Fruit fly (Drosophila melanogaster) whole organism, embryonic: Measurements from ENCODE around the gene CG31988.

Experiments
- Adf1 ChIP-seq: fragments of 200-800 bp; sonication (Bioruptor generic); IDR thresholded peaks from 2 replicates; pipeline ENCODE4 v1.3.6; 2022; ENCODE audit warnings: missing biosample characterization, missing genetic modification characterization
- Aef1 ChIP-seq: fragments of 200-800 bp; sonication (Bioruptor generic); IDR thresholded peaks from 3 replicates; pipeline ENCODE4 v1.3.6; 2022; ENCODE audit warnings: missing biosample characterization, missing genetic modification characterization
- Atf3 ChIP-seq: fragments of 200-800 bp; sonication (Bioruptor generic); optimal IDR thresholded peaks from 3 replicates; lab custom pipeline; 2016; ENCODE audit warnings: missing biosample characterization, missing genetic modification characterization
- CG12299 ChIP-seq: fragments of 200-800 bp; sonication (Bioruptor generic); optimal IDR thresholded peaks from 2 replicates; lab custom pipeline; 2018; ENCODE audit warnings: missing biosample characterization, mild to moderate bottlenecking, missing genetic modification characterization
- CG32772 ChIP-seq: fragments of 200-800 bp; sonication (Bioruptor generic); IDR thresholded peaks from 2 replicates; pipeline ENCODE4 v1.3.6; 2022; ENCODE audit warnings: missing biosample characterization, missing genetic modification characterization
- Camta ChIP-seq: fragments of 200-800 bp; sonication (Bioruptor generic); optimal IDR thresholded peaks from 2 replicates; lab custom pipeline; 2016; ENCODE audit warnings: missing biosample characterization, missing genetic modification characterization

- TF ChIP-seq CG32772 (no peak), CG12299 (tag; lab: Kevin White, UChicago) (no peak), Camta (GFP tag; lab: Kevin White, UChicago) (no peak), Atf3 (GFP tag; lab: Kevin White, UChicago) (no peak), Adf1 (no peak), Aef1 (no peak)
Observed at dm6 chr2L:21248877-21249276, 46.3 kb upstream of the CG31988 start.
